Fruit fly (Drosophila melanogaster): Measurements from ENCODE around the gene uif.

The uif gene

DNA sequence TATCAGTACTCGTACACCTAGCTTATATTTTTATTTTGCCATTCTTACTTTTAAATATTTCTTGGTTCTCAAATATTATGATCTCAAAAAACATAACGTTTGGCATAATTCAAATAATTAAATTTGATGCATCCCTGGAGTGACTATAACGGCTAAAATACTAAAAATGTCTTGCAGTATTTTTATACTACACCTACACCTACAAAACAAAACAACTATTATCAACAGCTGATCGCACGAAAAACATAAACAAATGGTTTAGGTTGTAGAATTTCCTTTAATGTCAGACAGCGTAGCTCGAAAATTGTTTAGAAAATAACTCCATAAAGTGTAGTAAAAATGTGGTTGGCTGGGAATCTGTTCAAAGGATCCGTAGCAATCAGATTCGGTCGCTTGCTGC lies 3.0 kb upstream of the uif start, which contains the start of gene CG43322:
Gene CG43322, plus strand, starts transcription at position 240 of the 400 bp plus-strand sequence.
- TF ChIP-seq pan (optimal IDR thresholded peaks at IDR 0.05) (no peak), EcR (GFP tag; optimal IDR thresholded peaks at IDR 0.05) (no peak), psq (optimal IDR thresholded peaks at IDR 0.05) (no peak), Dll (optimal IDR thresholded peaks at IDR 0.05) (no peak), CG8478 (optimal IDR thresholded peaks at IDR 0.05) (no peak), usp (GFP tag; optimal IDR thresholded peaks at IDR 0.05) (no peak)

dm6 chr2L:7011962-7012361 lies 1.8 kb upstream of the uif start, which contains the start of gene CG43321:
Gene CG43321, plus strand, starts transcription at chr2L:7012262.
- TF ChIP-seq psq (optimal IDR thresholded peaks at IDR 0.05), result no peak
- TF ChIP-seq CG8478 (optimal IDR thresholded peaks at IDR 0.05), result no peak
- TF ChIP-seq EcR (GFP tag; optimal IDR thresholded peaks at IDR 0.05), result no peak
- TF ChIP-seq usp (GFP tag; optimal IDR thresholded peaks at IDR 0.05), result no peak
- no peak for TF ChIP-seq pan (optimal IDR thresholded peaks at IDR 0.05)
- no peak for TF ChIP-seq Dll (optimal IDR thresholded peaks at IDR 0.05)

- TF ChIP-seq EcR (GFP tag; optimal IDR thresholded peaks at IDR 0.05), result no peak
- TF ChIP-seq usp (GFP tag; optimal IDR thresholded peaks at IDR 0.05), result no peak
- no peak for TF ChIP-seq psq (optimal IDR thresholded peaks at IDR 0.05)
- no peak for TF ChIP-seq Dll (optimal IDR thresholded peaks at IDR 0.05)
- TF ChIP-seq pan (optimal IDR thresholded peaks at IDR 0.05), result no peak
- no peak for TF ChIP-seq CG8478 (optimal IDR thresholded peaks at IDR 0.05)
Observed at dm6 chr2L:7010513-7010912, 354 bp upstream of the uif start.

- TF ChIP-seq usp (GFP tag; optimal IDR thresholded peaks at IDR 0.05), result no peak
- TF ChIP-seq pan (optimal IDR thresholded peaks at IDR 0.05), result no peak
- no peak for TF ChIP-seq psq (optimal IDR thresholded peaks at IDR 0.05)
- TF ChIP-seq CG8478 (optimal IDR thresholded peaks at IDR 0.05), result no peak
- no peak for TF ChIP-seq EcR (GFP tag; optimal IDR thresholded peaks at IDR 0.05)
- TF ChIP-seq Dll (optimal IDR thresholded peaks at IDR 0.05), result no peak
Observed at dm6 chr2L:7007564-7007963, 2.6 kb downstream of the uif start.

DNA sequence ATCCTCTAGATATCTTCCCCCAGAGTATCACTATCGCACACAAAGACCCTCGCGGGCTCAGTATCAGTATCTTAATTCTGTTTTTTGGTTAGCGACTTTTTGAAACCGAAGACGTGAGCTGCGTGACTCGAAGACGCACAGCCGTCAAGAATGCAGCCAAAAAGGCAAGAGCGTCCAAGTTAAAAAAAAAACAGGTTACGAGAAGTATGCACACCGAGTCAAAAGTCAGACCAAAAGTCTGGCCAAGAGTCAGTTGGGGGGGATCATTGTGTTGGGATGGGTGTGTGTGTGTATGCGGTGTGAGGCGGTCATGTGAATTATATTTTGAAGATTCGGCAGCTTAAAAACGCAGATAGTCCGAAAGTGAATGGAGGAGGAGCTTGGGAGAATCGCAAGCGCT lies 4.7 kb downstream of the uif start:
- TF ChIP-seq psq (optimal IDR thresholded peaks at IDR 0.05) (no peak), EcR (GFP tag; optimal IDR thresholded peaks at IDR 0.05) (no peak), usp (GFP tag; optimal IDR thresholded peaks at IDR 0.05) (no peak), Dll (optimal IDR thresholded peaks at IDR 0.05) (no peak), pan (optimal IDR thresholded peaks at IDR 0.05) (no peak), CG8478 (optimal IDR thresholded peaks at IDR 0.05) (no peak)

dm6 chr2L:7004304-7004703 lies 5.9 kb downstream of the uif start:
- no peak for TF ChIP-seq psq (optimal IDR thresholded peaks at IDR 0.05)
- TF ChIP-seq CG8478 (optimal IDR thresholded peaks at IDR 0.05), result no peak
- no peak for TF ChIP-seq Dll (optimal IDR thresholded peaks at IDR 0.05)
- TF ChIP-seq EcR (GFP tag; optimal IDR thresholded peaks at IDR 0.05), result no peak
- TF ChIP-seq pan (optimal IDR thresholded peaks at IDR 0.05), result no peak
- TF ChIP-seq usp (GFP tag; optimal IDR thresholded peaks at IDR 0.05), result no peak

DNA sequence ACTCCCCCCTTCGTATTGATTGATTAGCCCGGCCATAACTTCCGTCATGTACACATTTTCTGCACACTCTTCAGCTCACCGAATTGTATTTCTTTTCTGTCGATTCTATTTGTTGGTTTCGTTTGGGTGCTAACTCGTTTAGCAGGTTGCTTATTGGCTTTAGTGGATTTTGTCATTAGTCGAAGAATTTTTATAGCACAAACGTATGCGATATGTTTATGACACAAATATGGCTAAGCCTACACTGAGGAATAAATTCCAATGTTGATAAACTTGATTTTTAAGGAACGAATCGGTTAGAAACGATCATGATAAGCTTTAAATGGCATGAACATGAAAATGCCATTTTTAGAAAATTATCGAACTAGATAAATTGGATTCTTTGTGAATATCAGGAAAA lies 11.4 kb downstream of the uif start:
- TF ChIP-seq pan (optimal IDR thresholded peaks at IDR 0.05) (no peak), usp (GFP tag; optimal IDR thresholded peaks at IDR 0.05) (no peak), psq (optimal IDR thresholded peaks at IDR 0.05) (no peak), CG8478 (optimal IDR thresholded peaks at IDR 0.05) (no peak), Dll (optimal IDR thresholded peaks at IDR 0.05) (no peak), EcR (GFP tag; optimal IDR thresholded peaks at IDR 0.05) (no peak)

DNA sequence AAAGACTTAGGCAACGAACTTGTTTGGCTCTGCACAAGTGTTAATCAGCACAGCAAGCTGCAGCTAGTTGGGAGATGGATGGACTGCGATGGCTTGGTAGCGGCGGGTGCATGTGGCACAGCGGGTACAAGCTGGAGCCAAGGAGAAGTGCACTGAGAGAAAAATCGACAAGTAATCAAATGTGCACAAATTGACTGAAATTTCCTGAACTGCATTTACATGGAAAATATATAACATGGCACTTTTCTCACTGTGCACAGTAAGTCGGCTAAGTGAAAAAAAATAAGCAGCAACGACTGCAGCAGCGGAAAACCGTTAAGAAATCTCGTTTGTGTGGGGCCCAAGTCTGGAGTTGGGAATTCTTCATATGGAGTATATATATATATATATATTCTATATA lies 19.1 kb downstream of the uif start:
- no peak for TF ChIP-seq Dll (optimal IDR thresholded peaks at IDR 0.05)
- no peak for TF ChIP-seq CG8478 (optimal IDR thresholded peaks at IDR 0.05)
- no peak for TF ChIP-seq psq (optimal IDR thresholded peaks at IDR 0.05)
- no peak for TF ChIP-seq pan (optimal IDR thresholded peaks at IDR 0.05)
- no peak for TF ChIP-seq EcR (GFP tag; optimal IDR thresholded peaks at IDR 0.05)
- TF ChIP-seq usp (GFP tag; optimal IDR thresholded peaks at IDR 0.05), result no peak

dm6 chr2L:6971597-6972036 lies 38.5 kb downstream of the uif start, which contains the start of gene snRNP-U1-70K:
Gene snRNP-U1-70K, minus strand, starts transcription at chr2L:6971737.
- TF ChIP-seq pan (optimal IDR thresholded peaks at IDR 0.05) (no peak), CG8478 (optimal IDR thresholded peaks at IDR 0.05) (no peak), Dll (optimal IDR thresholded peaks at IDR 0.05) (no peak), usp (GFP tag; optimal IDR thresholded peaks at IDR 0.05) (no peak), psq (optimal IDR thresholded peaks at IDR 0.05) (no peak), EcR (GFP tag; optimal IDR thresholded peaks at IDR 0.05) (no peak)

DNA sequence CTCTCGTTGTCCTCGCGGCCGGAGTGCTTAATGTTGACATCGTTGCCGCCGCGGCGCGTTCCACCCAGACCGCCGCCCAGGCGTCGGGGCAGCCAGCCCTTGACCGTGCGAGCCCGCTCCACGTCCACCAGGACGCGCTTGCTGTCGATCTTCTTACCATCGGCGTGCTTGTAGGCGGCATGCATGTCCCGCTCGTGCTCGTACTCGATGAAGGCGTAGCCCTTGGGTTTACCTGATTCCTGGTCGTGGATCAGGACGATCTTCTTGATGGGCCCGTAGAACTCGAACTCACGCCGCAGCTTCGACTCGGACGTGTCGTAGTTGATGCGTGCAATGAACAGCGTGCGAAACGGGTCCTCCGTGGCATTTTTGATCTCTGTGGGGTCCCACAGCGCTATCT lies 39.3 kb downstream of the uif start:
- TF ChIP-seq pan (optimal IDR thresholded peaks at IDR 0.05) (no peak), CG8478 (optimal IDR thresholded peaks at IDR 0.05) (no peak), Dll (optimal IDR thresholded peaks at IDR 0.05) (no peak), psq (optimal IDR thresholded peaks at IDR 0.05) (no peak), usp (GFP tag; optimal IDR thresholded peaks at IDR 0.05) (no peak), EcR (GFP tag; optimal IDR thresholded peaks at IDR 0.05) (no peak)

- TF ChIP-seq CG8478 (optimal IDR thresholded peaks at IDR 0.05) (no peak), psq (optimal IDR thresholded peaks at IDR 0.05) (no peak), Dll (optimal IDR thresholded peaks at IDR 0.05) (no peak), pan (optimal IDR thresholded peaks at IDR 0.05) (peak; percentile 89)
Observed at dm6 chr2L:6968013-6968517, 42.1 kb downstream of the uif start.

DNA sequence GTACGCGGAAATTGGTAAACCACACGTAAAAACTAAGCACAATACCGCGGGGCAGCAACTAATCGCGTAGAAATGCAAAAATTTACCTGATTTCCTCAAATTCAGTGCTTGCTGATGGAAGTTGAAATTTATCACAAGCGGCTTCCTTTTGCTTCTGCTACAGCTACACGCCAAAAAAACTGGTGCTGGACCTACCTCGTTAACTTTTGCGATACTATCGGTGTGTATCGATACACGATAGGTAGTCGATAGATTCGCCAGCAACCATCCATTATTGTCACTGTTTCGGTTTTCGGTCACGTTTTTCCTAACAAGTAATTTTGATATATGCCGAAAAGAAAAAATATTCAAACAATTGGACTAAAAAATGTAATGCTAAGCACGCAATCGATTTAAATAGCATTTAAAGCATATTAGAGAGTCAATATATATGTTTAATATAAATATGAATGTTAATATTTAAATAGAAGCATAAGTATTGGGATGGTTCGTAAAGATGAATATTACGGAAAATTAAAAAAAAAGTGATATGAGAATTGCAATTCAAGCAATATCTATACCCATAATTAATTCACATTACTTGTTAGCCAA lies 42.6 kb downstream of the uif start, which contains the start of gene Sumo:
Gene Sumo, minus strand, starts transcription at position 223 of the 591 bp plus-strand sequence.
- TF ChIP-seq EcR (GFP tag; optimal IDR thresholded peaks at IDR 0.05) (no peak), usp (GFP tag; optimal IDR thresholded peaks at IDR 0.05) (no peak), psq (optimal IDR thresholded peaks at IDR 0.05) (no peak), pan (optimal IDR thresholded peaks at IDR 0.05) (no peak), CG8478 (optimal IDR thresholded peaks at IDR 0.05) (no peak), Dll (optimal IDR thresholded peaks at IDR 0.05) (no peak)
